Worm (Caenorhabditis elegans): ENCODE data around the gene Y50D4B.2.

Y50D4B.2 gene

DNA sequence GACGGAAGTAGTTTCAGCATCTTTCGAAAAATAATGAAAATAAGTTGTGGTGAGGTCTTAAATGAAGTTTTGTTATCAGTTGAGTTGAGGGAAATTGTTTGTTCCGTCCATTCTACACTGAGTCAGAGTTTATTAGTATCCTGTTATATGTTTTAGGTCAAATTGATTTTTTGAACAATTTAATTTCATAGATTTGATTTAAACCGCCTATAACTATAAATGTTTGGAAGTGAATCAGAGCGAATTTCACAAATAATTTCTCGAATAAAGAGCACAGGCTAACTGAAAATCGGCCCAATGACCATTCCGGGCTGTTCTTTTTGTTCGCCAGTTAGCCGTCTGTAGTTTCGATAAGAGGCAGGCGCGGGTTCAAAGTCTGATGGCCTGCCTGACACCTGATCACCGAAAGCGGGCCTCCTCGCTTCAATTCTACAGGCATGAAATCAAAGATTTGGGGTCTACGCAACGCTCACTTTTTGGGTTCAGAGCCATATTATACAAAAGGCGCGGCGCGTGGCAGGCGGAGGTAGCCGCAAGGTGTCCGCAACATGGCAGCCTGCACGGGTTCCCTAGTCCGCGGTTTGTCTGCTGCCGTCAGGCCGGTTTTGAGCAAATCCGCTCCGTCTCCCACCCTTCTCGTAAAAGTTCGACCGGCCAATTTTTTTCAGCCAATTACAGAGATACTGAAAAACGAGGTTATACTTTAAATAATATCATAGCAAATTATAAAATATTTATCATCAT is 31.7 kb downstream of the Y50D4B.2 start, which contains the start of gene W07B8.4:
Gene W07B8.4, minus strand, starts transcription at position 51 of the 744 bp plus-strand sequence.
- no peak for TF ChIP-seq unc-62 (GFP tag; optimal IDR thresholded peaks at IDR 0.05)

DNA sequence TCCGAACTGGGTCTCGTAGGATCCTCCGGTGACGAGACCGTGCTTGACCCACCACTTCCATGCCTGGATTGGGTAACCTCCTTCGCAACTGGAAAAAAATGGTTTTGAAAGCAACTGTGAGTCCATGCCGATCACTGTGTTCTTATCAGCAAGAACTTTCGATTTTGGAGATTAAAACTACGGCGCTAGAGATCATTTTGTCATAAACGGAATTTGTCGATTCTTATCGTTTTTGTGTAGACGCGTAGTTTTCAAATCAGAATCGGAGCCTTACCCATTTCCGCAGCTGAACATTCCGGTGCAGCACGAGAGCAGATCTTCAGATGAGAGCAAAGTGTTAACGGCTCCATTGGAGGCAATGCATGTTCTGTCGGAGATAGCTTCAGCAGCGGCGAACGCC is 32.8 kb downstream of the Y50D4B.2 start:
- no peak for TF ChIP-seq unc-62 (GFP tag; optimal IDR thresholded peaks at IDR 0.05)

DNA sequence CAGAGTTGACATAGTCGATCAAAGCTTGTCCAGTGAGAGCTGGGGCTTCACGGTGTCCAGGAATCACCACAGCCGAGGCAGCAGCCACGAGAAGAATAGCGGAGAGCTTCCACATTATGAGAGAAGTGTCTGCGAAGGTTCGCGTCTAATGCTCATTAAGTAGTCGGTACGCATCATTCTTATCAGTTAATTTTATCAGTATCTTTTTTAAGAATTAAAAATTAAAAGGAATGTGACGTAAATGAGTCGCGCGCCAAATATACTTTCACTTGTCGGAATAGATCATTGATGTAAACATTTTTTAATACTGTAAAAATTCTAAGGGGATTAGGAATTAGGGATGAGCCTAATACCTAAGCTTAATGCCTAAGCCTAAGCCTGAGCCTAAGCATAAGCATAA is 33.5 kb downstream of the Y50D4B.2 start, which contains the start of gene cpr-5:
Gene cpr-5, minus strand, starts transcription at position 197 of the 400 bp plus-strand sequence.
- no peak for TF ChIP-seq unc-62 (GFP tag; optimal IDR thresholded peaks at IDR 0.05)

DNA sequence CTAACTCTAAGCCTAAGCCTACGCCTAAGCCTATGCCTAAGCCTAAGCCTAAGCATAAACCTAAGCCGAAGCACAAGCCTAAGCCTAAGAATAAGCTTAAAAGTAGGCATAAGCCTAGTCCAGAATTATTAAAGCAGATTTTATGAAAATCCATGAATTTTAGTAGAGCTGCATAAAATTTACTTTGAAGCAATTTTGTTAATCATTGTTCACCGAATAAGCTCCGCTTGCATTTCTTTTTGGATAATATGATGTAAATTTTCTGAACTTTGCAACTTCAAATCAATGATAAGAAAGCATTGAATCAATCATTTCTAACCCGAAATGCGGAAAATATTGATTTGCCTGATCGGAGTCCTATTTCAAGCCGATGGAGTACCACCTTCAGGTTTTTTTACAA is 33.9 kb downstream of the Y50D4B.2 start, which contains the start of gene cpr-8:
Gene cpr-8, plus strand, starts transcription at position 301 of the 400 bp plus-strand sequence.
- TF ChIP-seq unc-62 (GFP tag; optimal IDR thresholded peaks at IDR 0.05) = no peak

DNA sequence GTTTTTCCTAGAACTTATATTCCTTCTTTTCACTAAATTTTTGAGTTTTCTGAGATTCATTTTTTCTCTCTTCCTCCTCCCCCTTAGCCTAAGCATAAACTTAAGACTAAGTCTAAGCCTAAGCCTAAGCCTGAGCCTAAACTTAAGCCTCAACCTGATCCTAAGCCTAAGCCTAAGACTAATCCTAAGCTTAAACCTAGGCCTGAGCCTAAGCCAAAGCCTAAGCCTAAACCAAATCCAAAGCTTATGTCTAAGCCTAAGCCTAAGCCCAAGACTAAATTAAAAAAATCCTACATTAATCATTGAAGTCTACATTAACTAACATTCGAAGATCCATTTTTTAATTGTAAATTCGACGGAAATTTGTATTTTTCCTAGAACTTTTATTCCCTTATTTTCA is 40.4 kb downstream of the Y50D4B.2 start:
- no peak for TF ChIP-seq unc-62 (GFP tag; optimal IDR thresholded peaks at IDR 0.05)

DNA sequence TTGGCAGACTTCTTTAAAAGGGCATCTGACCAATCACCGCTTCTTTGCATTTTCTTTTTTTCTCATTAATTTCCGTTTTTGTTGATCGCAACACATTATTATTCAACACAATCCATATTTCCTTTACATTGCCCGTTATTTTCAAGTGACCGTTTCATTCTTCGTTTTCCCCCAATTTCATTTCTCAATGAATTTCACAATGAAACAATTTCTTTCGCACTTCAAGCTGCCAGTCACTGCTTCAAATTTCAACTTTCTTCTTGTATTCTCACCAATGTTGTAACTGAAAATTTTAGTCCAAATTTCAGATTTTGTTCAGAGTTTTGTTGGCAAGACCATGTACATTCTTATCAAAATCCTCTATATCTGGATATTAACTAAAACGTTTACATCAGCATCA is 41.1 kb downstream of the Y50D4B.2 start, which contains the start of gene cutl-22:
Gene cutl-22, plus strand, starts transcription at position 301 of the 400 bp plus-strand sequence.
- no peak for TF ChIP-seq unc-62 (GFP tag; optimal IDR thresholded peaks at IDR 0.05)

DNA sequence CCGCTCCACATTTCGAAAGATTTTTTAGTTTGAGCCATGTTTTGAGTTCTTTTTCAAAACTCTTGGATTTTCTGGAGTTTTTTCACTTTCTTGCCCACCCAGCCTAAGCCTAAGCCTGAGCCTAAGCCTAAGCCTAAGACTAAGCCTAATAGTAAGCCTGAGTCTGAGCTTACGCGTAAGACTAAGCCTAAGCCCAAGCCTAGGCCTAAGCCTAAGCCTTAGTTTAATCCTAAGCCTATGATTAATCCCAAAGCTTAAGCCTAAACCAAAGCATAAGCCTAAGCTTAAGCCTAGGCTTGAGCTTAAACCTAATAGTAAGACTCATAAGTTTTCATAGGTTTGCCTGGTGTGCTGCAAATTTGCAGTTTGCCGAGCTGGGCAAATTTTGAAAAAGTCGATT is 41.9 kb downstream of the Y50D4B.2 start:
- TF ChIP-seq unc-62 (GFP tag; optimal IDR thresholded peaks at IDR 0.05) = no peak

DNA sequence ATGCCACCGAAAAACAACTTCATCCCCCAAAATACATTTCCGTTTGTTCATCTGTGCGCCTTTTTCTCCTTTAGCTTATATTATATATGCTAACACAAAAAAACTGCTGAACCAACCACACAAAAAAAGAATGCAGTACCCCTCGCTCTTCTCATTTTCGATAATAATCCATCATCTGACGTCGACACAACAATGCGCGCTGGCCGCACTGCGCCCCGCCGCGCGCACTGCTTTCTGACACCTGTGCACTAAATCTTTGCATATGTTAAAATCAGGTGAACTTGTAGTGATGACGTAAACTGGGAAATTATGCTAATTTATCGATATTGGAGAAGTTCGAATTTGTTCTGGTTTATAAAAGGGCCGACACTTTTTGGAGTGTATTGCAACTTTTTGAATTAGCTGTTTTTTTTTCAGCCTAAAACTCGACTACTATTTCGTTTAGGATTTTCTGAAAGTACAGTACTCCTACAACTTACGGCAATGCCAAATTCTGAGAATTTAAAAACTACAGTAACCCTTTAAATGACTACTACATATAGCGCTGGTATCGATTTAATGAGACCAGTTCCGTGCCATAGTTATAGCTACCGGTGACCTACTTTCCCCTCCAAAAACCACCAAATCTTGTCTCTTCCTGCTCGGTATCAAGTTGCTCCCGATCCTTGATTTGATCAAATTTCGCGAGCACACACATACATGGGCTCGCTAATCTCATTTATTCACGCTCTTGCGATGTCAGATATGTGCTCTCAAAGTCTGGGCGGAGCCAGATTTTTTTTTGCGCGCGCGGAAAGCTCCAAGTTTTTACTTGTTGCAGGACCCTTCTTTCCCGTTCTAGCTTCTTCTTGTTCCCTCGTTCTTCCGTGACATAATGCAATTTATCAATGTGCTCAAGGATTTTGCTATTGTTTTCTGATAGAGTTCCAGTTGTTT is 49.6 kb downstream of the Y50D4B.2 start:
- no peak for TF ChIP-seq unc-62 (GFP tag; optimal IDR thresholded peaks at IDR 0.05)

DNA sequence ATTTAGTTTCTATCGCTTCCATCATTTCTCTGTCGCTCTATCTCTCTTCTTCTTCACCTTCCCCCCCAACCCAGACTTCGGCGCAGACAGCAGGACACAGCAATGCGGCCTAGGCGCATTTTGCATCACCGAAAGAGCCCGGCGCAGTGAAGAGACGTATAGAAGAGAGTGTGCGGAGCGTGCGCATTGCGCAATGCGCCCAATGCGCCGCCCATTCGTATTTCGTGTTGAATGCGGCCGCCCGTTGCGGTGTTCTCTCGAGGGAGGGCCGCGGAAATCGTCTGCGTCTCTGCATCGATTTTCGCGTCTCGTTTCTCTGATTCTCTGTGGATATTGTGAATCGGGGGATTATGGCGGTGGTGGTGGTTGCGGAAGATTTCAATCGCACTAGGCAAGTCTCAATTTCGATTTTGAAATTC is 51.0 kb downstream of the Y50D4B.2 start:
- TF ChIP-seq unc-62 (GFP tag; optimal IDR thresholded peaks at IDR 0.05) = no peak

DNA sequence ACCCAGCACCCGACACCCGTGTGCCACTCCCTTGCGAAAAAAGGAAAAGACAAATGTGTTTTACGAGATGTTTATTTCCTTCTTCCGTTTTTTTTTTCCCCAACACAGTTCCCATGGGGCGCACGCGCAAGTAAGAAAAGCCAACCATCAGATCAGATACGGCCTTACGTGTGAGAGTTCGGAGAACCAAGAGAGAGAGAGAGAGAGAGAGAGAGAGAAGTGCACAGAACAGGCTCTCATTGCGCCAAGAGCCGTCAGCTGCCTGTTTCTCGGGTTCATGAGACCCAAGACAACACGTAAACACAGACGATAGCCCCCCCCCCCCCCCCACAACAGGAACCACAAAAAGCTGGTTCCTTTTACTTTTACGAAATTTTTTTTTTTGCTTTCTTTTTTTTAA is 51.5 kb downstream of the Y50D4B.2 start:
- no peak for TF ChIP-seq unc-62 (GFP tag; optimal IDR thresholded peaks at IDR 0.05)

DNA sequence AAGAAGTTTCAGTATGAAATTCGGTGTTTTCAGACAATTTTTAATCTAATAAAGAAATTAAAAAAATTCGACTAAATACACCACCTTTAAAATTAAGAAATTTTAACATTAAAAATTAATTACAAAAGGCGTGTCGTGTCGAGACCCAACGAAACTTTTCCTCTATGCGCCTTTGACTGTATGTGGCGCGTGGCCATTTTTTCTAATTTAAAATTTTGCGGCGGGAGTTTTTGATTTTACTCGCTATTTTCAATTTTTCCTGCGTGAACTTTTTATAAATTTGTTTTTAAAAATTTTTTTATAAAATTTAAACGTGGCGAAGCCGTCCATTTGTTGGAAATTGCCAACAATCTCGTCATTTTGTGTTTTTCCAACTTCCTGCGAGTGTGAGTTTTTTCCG is 52.4 kb downstream of the Y50D4B.2 start:
- TF ChIP-seq unc-62 (GFP tag; optimal IDR thresholded peaks at IDR 0.05) = no peak

DNA sequence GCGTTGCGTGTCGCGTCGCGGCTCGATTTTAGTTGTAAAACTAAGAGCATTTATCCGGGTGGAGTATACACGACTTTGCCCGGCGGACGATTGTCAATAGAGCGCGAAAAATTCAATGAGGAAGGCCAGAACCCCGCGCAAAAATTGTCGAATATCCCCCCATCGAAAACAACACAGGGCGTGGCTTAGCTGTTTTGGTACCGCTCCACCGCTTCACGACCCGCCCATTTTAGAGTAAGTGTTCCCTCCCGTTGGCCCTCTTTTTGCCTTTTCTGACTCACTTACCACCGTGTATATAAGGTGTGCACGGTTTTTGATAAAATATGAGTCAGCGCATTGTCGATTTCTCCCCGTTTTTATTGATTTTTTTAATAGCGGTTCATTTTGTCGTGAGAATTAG is 53.0 kb downstream of the Y50D4B.2 start:
- TF ChIP-seq unc-62 (GFP tag; optimal IDR thresholded peaks at IDR 0.05) = no peak

Measured in whole organism, dauer.